Fruit fly (Drosophila melanogaster) whole organism, pupa: ENCODE measurements around the gene RhoU.
A peak's percentile ranks its signal among the peaks of the same experiment; 100 is the strongest.

Source experiments
- CG10348 ChIP-seq: fragments of 200-800 bp; sonication (Bioruptor generic); IDR thresholded peaks from 2 replicates; pipeline ENCODE4 v1.3.6; 2022; ENCODE audit warnings: missing biosample characterization, missing genetic modification characterization
- CG12605 ChIP-seq: fragments of 200-800 bp; sonication (Bioruptor generic); IDR thresholded peaks from 2 replicates; pipeline ENCODE4 v1.3.6; 2022; ENCODE audit warnings: missing biosample characterization, missing genetic modification characterization
- CG13204 ChIP-seq: fragments of 200-800 bp; sonication (Bioruptor generic); optimal IDR thresholded peaks from 2 replicates; lab custom pipeline; 2018; ENCODE audit warnings: missing biosample characterization, mild to moderate bottlenecking, missing genetic modification characterization, moderate library complexity
- CG14655 ChIP-seq: fragments of 200-800 bp; sonication (Bioruptor generic); optimal IDR thresholded peaks from 3 replicates; lab custom pipeline; 2017; ENCODE audit warnings: mild to moderate bottlenecking, missing biosample characterization, missing genetic modification reagents, missing genetic modification characterization
- CG15710 ChIP-seq: fragments of 200-800 bp; sonication (Bioruptor generic); optimal IDR thresholded peaks from 2 replicates; lab custom pipeline; 2018; ENCODE audit warnings: missing biosample characterization, mild to moderate bottlenecking, missing genetic modification characterization, moderate library complexity
- CG17806 ChIP-seq: fragments of 200-800 bp; sonication (Bioruptor generic); optimal IDR thresholded peaks from 2 replicates; lab custom pipeline; 2018; ENCODE audit warnings: missing biosample characterization, mild to moderate bottlenecking, missing genetic modification characterization, moderate library complexity
- CG32121 ChIP-seq: fragments of 200-800 bp; sonication (Bioruptor generic); IDR thresholded peaks from 2 replicates; pipeline ENCODE4 v1.3.6; 2022; ENCODE audit warnings: missing biosample characterization, missing genetic modification characterization
- CG34367 ChIP-seq: fragments of 200-800 bp; sonication (Bioruptor generic); optimal IDR thresholded peaks from 2 replicates; lab custom pipeline; 2018; ENCODE audit warnings: missing biosample characterization, mild to moderate bottlenecking, missing genetic modification characterization
- CG4496 ChIP-seq: fragments of 200-800 bp; sonication (Bioruptor generic); IDR thresholded peaks from 3 replicates; pipeline ENCODE4 v1.3.6; 2022; ENCODE audit warnings: missing biosample characterization, missing genetic modification characterization
- CG8159 ChIP-seq: fragments of 200-800 bp; sonication (Bioruptor generic); optimal IDR thresholded peaks from 3 replicates; lab custom pipeline; 2018; ENCODE audit warnings: missing biosample characterization, mild to moderate bottlenecking, missing genetic modification characterization, moderate library complexity
- CG8301 ChIP-seq: fragments of 200-800 bp; sonication (Bioruptor generic); optimal IDR thresholded peaks from 2 replicates; lab custom pipeline; 2018; ENCODE audit warnings: missing biosample characterization, mild to moderate bottlenecking, missing genetic modification characterization
- CG9948 ChIP-seq: fragments of 200-800 bp; sonication (Bioruptor generic); optimal IDR thresholded peaks from 2 replicates; lab custom pipeline; 2018; ENCODE audit warnings: missing biosample characterization, mild to moderate bottlenecking, missing genetic modification characterization, moderate library complexity
- D1 ChIP-seq: fragments of 200-800 bp; sonication (Bioruptor generic); optimal IDR thresholded peaks from 2 replicates; lab custom pipeline; 2018; ENCODE audit warnings: missing biosample characterization, mild to moderate bottlenecking, missing genetic modification characterization, moderate library complexity
- EcR ChIP-seq: fragments of 200-800 bp; sonication (Bioruptor generic); optimal IDR thresholded peaks from 3 replicates; lab custom pipeline; 2019; ENCODE audit warnings: missing biosample characterization, missing genetic modification characterization, mild to moderate bottlenecking, moderate library complexity, missing genetic modification reagents
- Ets98B ChIP-seq: fragments of 200-800 bp; sonication (Bioruptor generic); IDR thresholded peaks from 2 replicates; pipeline ENCODE4 v1.3.6; 2022; ENCODE audit warnings: missing biosample characterization, missing genetic modification characterization
- Pif1A ChIP-seq: fragments of 200-800 bp; sonication (Bioruptor generic); optimal IDR thresholded peaks from 3 replicates; lab custom pipeline; 2016; ENCODE audit warnings: missing biosample characterization, missing genetic modification characterization
- Pif1B ChIP-seq: fragments of 200-800 bp; sonication (Bioruptor generic); optimal IDR thresholded peaks from 3 replicates; lab custom pipeline; 2016; ENCODE audit warnings: missing biosample characterization, missing genetic modification characterization
- Snoo ChIP-seq: fragments of 200-800 bp; sonication (Bioruptor generic); optimal IDR thresholded peaks from 3 replicates; lab custom pipeline; 2017; ENCODE audit warnings: missing biosample characterization, mild to moderate bottlenecking, missing genetic modification characterization, inconsistent platforms
- fd96Ca ChIP-seq: fragments of 200-800 bp; sonication (Bioruptor generic); IDR thresholded peaks from 3 replicates; pipeline ENCODE4 v1.3.6; 2022; ENCODE audit warnings: missing biosample characterization, missing genetic modification characterization
- gl ChIP-seq: fragments of 200-800 bp; sonication (Bioruptor generic); optimal IDR thresholded peaks from 2 replicates; lab custom pipeline; 2018; ENCODE audit warnings: missing biosample characterization, mild to moderate bottlenecking, missing genetic modification characterization
- rn ChIP-seq: fragments of 200-800 bp; sonication (Bioruptor generic); IDR thresholded peaks from 2 replicates; pipeline ENCODE4 v1.3.6; 2022; ENCODE audit warnings: missing biosample characterization, missing genetic modification characterization

RhoU gene

DNA sequence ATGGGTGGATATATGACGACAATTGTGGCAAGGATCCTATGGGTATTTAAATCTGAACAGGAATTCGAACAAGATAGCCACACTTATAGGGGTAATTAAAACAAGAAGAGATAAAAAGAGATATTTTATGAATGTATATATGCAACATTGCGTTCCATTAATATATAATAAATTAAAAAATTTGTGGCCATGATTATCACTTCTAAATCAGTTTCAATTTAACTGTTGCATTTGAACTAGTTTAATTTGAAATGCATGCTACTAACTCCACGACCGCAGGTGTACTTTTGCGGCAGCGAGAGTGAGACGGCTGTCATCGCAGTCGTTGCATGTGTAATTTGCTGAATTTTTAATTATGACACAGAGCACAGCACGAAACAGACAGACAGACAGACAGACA, 40.9 kb downstream of the RhoU start:
- peak; percentile 25 for TF ChIP-seq CG8301 (tag; lab: Kevin White, UChicago)
- TF ChIP-seq CG4496 (GFP tag; lab: Robert Waterston, UW), result no peak; the same call in 2 of the 3 replicates
- TF ChIP-seq Ets98B (GFP tag; lab: Robert Waterston, UW), result peak; percentile 44
- no peak for TF ChIP-seq D1 (tag; lab: Kevin White, UChicago)
- no peak for TF ChIP-seq Pif1A (GFP tag; lab: Kevin White, UChicago)
- peak; percentile 37 for TF ChIP-seq CG14655 (GFP tag; lab: Kevin White, UChicago)
- no peak for TF ChIP-seq fd96Ca (GFP tag; lab: Robert Waterston, UW)
- no peak for TF ChIP-seq CG17806 (tag; lab: Kevin White, UChicago)
- TF ChIP-seq gl (tag; lab: Kevin White, UChicago), result no peak
- no peak for TF ChIP-seq CG15710 (tag; lab: Kevin White, UChicago)
- TF ChIP-seq, all 21 proteins: peak for 3

DNA sequence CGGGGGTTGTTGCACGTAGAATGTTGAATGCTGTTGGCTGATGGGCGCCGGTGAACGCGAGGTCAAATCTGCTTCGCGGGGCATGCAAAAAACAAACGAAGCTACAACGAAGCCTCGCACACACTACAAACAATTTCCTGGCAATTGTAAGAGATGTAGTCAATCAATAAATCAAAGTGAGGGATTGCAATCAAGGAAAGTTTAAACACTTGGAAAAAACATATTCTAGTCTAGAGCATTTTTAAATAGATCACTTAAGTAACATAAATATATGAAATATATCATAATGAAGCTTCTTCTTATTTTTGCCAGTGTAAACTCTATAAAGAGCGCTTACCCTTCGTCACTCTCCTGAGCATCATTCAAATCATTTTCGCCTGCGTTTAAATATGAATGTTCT, 51.3 kb downstream of the RhoU start:
- TF ChIP-seq fd96Ca (GFP tag; lab: Robert Waterston, UW) (no peak), CG14655 (GFP tag; lab: Kevin White, UChicago) (peak; percentile 26), CG10348 (no peak), CG15710 (tag; lab: Kevin White, UChicago) (peak; percentile 32), CG9948 (peak; percentile 7), CG8159 (tag; lab: Kevin White, UChicago) (peak; percentile 41)

- TF ChIP-seq Ets98B (GFP tag; lab: Robert Waterston, UW) (no peak), rn (no peak)
Observed at dm6 chrX:10153312-10153711, 67.0 kb downstream of the RhoU start, which contains the start of gene CG12645. CG12645 (plus strand) TSS chrX:10153612.

DNA sequence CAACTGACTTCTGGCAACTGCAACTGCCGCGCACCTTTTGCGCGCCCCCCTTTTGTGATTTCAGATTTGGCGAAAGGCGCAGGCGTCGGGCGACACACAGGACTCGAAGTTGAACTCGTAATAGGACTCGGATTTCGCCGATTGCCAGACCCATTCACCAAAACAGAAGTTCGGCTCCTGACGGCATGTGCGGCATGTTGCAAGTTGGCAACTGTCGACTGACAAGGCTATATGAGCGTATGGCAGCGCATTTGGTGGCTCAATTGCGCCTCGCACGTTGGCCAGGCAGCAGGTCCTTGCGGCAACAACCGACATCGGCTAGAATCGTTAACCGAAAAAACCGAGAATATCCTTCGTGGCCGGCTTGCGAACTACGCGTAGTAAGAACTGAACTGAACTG, 71.8 kb downstream of the RhoU start, which contains the start of gene CG43902:
CG43902 (plus strand) TSS at position 260 of the 400 bp plus-strand sequence.
- no peak for TF ChIP-seq D1 (tag; lab: Kevin White, UChicago)
- no peak for TF ChIP-seq CG9948
- no peak for TF ChIP-seq CG10348
- no peak for TF ChIP-seq EcR (GFP tag; lab: Kevin White, UChicago)
- no peak for TF ChIP-seq Ets98B (GFP tag; lab: Robert Waterston, UW)
- TF ChIP-seq CG34367 (tag; lab: Kevin White, UChicago), result no peak
- no peak for TF ChIP-seq CG8301 (tag; lab: Kevin White, UChicago)
- TF ChIP-seq fd96Ca (GFP tag; lab: Robert Waterston, UW), result no peak
- no peak for TF ChIP-seq CG14655 (GFP tag; lab: Kevin White, UChicago)
- no peak for TF ChIP-seq CG8159 (tag; lab: Kevin White, UChicago)
- TF ChIP-seq Pif1A (GFP tag; lab: Kevin White, UChicago), result no peak
- no peak for TF ChIP-seq CG32121
- TF ChIP-seq CG12605 (GFP tag; lab: Robert Waterston, UW), result no peak
- TF ChIP-seq CG13204 (GFP tag; lab: Kevin White, UChicago), result no peak
- TF ChIP-seq CG4496 (GFP tag; lab: Robert Waterston, UW), result no peak
- TF ChIP-seq CG15710 (tag; lab: Kevin White, UChicago), result no peak
- no peak for TF ChIP-seq CG17806 (tag; lab: Kevin White, UChicago)
- TF ChIP-seq Snoo (tag; lab: Kevin White, UChicago), result no peak
- no peak for TF ChIP-seq rn

- TF ChIP-seq CG13204 (GFP tag; lab: Kevin White, UChicago), result no peak
- TF ChIP-seq fd96Ca (GFP tag; lab: Robert Waterston, UW), result no peak
- no peak for TF ChIP-seq Ets98B (GFP tag; lab: Robert Waterston, UW)
- no peak for TF ChIP-seq D1 (tag; lab: Kevin White, UChicago)
- TF ChIP-seq EcR (GFP tag; lab: Kevin White, UChicago), result no peak
- no peak for TF ChIP-seq Pif1B (GFP tag; lab: Kevin White, UChicago)
- TF ChIP-seq CG8301 (tag; lab: Kevin White, UChicago), result no peak
- no peak for TF ChIP-seq CG4496 (GFP tag; lab: Robert Waterston, UW)
- TF ChIP-seq CG14655 (GFP tag; lab: Kevin White, UChicago), result no peak
- TF ChIP-seq gl (tag; lab: Kevin White, UChicago), result no peak
- TF ChIP-seq CG34367 (tag; lab: Kevin White, UChicago), result no peak
- TF ChIP-seq CG17806 (tag; lab: Kevin White, UChicago), result no peak
- no peak for TF ChIP-seq CG8159 (tag; lab: Kevin White, UChicago)
- no peak for TF ChIP-seq rn
- no peak for TF ChIP-seq Pif1A (GFP tag; lab: Kevin White, UChicago)
- TF ChIP-seq CG32121, result no peak
- no peak for TF ChIP-seq CG10348
- TF ChIP-seq Snoo (tag; lab: Kevin White, UChicago), result no peak
- TF ChIP-seq CG15710 (tag; lab: Kevin White, UChicago), result no peak
- no peak for TF ChIP-seq CG9948
Observed at dm6 chrX:10182867-10183266, 96.5 kb downstream of the RhoU start.

- TF ChIP-seq CG17806 (tag; lab: Kevin White, UChicago) (no peak), CG13204 (GFP tag; lab: Kevin White, UChicago) (no peak), Snoo (tag; lab: Kevin White, UChicago) (no peak), rn (no peak), CG10348 (0 out of 2 replicates have a peak, but pooled peaks have one; percentile 9), CG8301 (tag; lab: Kevin White, UChicago) (peak; percentile 31), gl (tag; lab: Kevin White, UChicago) (no peak), D1 (tag; lab: Kevin White, UChicago) (no peak), Pif1B (GFP tag; lab: Kevin White, UChicago) (peak; percentile 26), CG8159 (tag; lab: Kevin White, UChicago) (peak; percentile 52), CG14655 (GFP tag; lab: Kevin White, UChicago) (peak; percentile 43), EcR (GFP tag; lab: Kevin White, UChicago) (no peak), CG9948 (no peak), CG4496 (GFP tag; lab: Robert Waterston, UW) (peak; percentile 82), CG12605 (GFP tag; lab: Robert Waterston, UW) (0 out of 2 replicates have a peak, but pooled peaks have one; percentile 34), CG32121 (peak; percentile 61), Ets98B (GFP tag; lab: Robert Waterston, UW) (peak; percentile 63; the same call in 1 of the 2 replicates), CG15710 (tag; lab: Kevin White, UChicago) (peak; percentile 45), fd96Ca (GFP tag; lab: Robert Waterston, UW) (peak; percentile 74; the same call in 2 of the 3 replicates), CG34367 (tag; lab: Kevin White, UChicago) (peak; percentile 4), Pif1A (GFP tag; lab: Kevin White, UChicago) (no peak)
Observed at dm6 chrX:10184355-10185058, 98.2 kb downstream of the RhoU start.
